Fruit fly (Drosophila melanogaster): ENCODE results near the gene Sfp24Bc.

The Sfp24Bc gene

dm6 chr2L:3657349-3658142 is 12.8 kb downstream of the Sfp24Bc start (continued):
- TF ChIP-seq CG2199 (GFP tag; IDR thresholded peaks at IDR 0.05) (peak; percentile 73; the same call in 1 of the 3 replicates), Dbx (GFP tag; IDR thresholded peaks at IDR 0.05) (peak; percentile 81), Myb (GFP tag; optimal IDR thresholded peaks at IDR 0.05) (peak; percentile 55), dmrt99B (tag; optimal IDR thresholded peaks at IDR 0.05) (peak; percentile 40), CG11456 (GFP tag; IDR thresholded peaks at IDR 0.05) (peak; percentile 89), CG17568 (GFP tag; optimal IDR thresholded peaks at IDR 0.05) (no peak), CG6791 (GFP tag; IDR thresholded peaks at IDR 0.05; ENCODE audit: partially characterized antibody) (peak; percentile 46; the same call in 2 of the 3 replicates), CG7271 (tag; optimal IDR thresholded peaks at IDR 0.05) (no peak), Hr3 (GFP tag; optimal IDR thresholded peaks at IDR 0.05) (peak; percentile 24), knrl (GFP tag; IDR thresholded peaks at IDR 0.05; ENCODE audit: partially characterized antibody) (peak; percentile 80), pho (GFP tag; optimal IDR thresholded peaks at IDR 0.05) (peak; percentile 65), Ravus (GFP tag; IDR thresholded peaks at IDR 0.05) (no peak), CG9609 (GFP tag; optimal IDR thresholded peaks at IDR 0.05) (no peak), Dll (GFP tag; IDR thresholded peaks at IDR 0.05; ENCODE audit: partially characterized antibody) (no peak), CG1792 (GFP tag; optimal IDR thresholded peaks at IDR 0.05) (peak; percentile 54), CG17359 (tag; optimal IDR thresholded peaks at IDR 0.05) (peak; percentile 58), twi (tag; optimal IDR thresholded peaks at IDR 0.05) (peak; percentile 35), Adf1 (GFP tag; IDR thresholded peaks at IDR 0.05) (peak; percentile 90), Hr51 (GFP tag; optimal IDR thresholded peaks at IDR 0.05) (peak in 1 of 2 experiments; percentile 19), HLHmδ (GFP tag; optimal IDR thresholded peaks at IDR 0.05) (no peak), Meics (GFP tag; optimal IDR thresholded peaks at IDR 0.05) (peak; percentile 41), Bdp1 (GFP tag; optimal IDR thresholded peaks at IDR 0.05) (no peak), Asciz (GFP tag; optimal IDR thresholded peaks at IDR 0.05) (peak; percentile 8), CG15011 (GFP tag; optimal IDR thresholded peaks at IDR 0.05) (no peak), Tbp (GFP tag; optimal IDR thresholded peaks at IDR 0.05) (no peak), CG10147 (GFP tag; optimal IDR thresholded peaks at IDR 0.05) (peak; percentile 30), wek (GFP tag; optimal IDR thresholded peaks at IDR 0.05) (peak; percentile 38), zfh1 (GFP tag; IDR thresholded peaks at IDR 0.05) (peak; percentile 46; the same call in 2 of the 3 replicates), CG10209 (GFP tag; optimal IDR thresholded peaks at IDR 0.05) (no peak), bsh (GFP tag; optimal IDR thresholded peaks at IDR 0.05) (peak in 1 of 2 experiments; percentile 39), CG12155 (GFP tag; optimal IDR thresholded peaks at IDR 0.05) (peak; percentile 35), CG8359 (GFP tag; optimal IDR thresholded peaks at IDR 0.05; ENCODE audit: borderline replicate concordance) (no peak), CG9437 (GFP tag; optimal IDR thresholded peaks at IDR 0.05) (no peak), BEAF-32 (GFP tag; optimal IDR thresholded peaks at IDR 0.05) (no peak), CG18764 (GFP tag; optimal IDR thresholded peaks at IDR 0.05) (peak; percentile 36), Xbp1 (GFP tag; optimal IDR thresholded peaks at IDR 0.05) (peak; percentile 77), CG11093 (GFP tag; IDR thresholded peaks at IDR 0.05) (0 out of 3 replicates have a peak, but pooled peaks have one; percentile 31), D (optimal IDR thresholded peaks at IDR 0.05) (no peak), D (GFP tag; optimal IDR thresholded peaks at IDR 0.05) (no peak), Nf-YC (tag; optimal IDR thresholded peaks at IDR 0.05) (peak; percentile 85), CG12236 (GFP tag; optimal IDR thresholded peaks at IDR 0.05) (peak; percentile 18), trem (tag; optimal IDR thresholded peaks at IDR 0.05) (peak; percentile 47), Bgb (GFP tag; IDR thresholded peaks at IDR 0.05; ENCODE audit: partially characterized antibody) (peak; percentile 89), tgo (GFP tag; IDR thresholded peaks at IDR 0.05) (no peak; the same call in 2 of the 3 replicates), z (GFP tag; IDR thresholded peaks at IDR 0.05) (no peak), kni (GFP tag; optimal IDR thresholded peaks at IDR 0.05) (peak; percentile 14), scrt (GFP tag; optimal IDR thresholded peaks at IDR 0.05) (no peak), Fer3 (tag; optimal IDR thresholded peaks at IDR 0.05) (peak; percentile 27)
